Worm (Caenorhabditis elegans) whole organism, L1 larva: Measurements from ENCODE around the gene glb-1.

Experiments used
- C04F5.9 ChIP-seq: sonication (generic microtip); optimal IDR thresholded peaks from 2 replicates; lab custom pipeline; 2016; ENCODE audit warnings: missing genetic modification characterization, missing compliant biosample characterization
- C16A3.4 ChIP-seq: fragments of 150-350 bp; optimal IDR thresholded peaks from 2 replicates; lab custom pipeline; 2014; ENCODE audit warnings: missing biosample characterization, missing genetic modification characterization
- C34B4.2 ChIP-seq: sonication (generic microtip); optimal IDR thresholded peaks from 2 replicates; lab custom pipeline; 2017; ENCODE audit warnings: mild to moderate bottlenecking, missing genetic modification characterization, missing compliant biosample characterization
- alr-1 ChIP-seq: fragments of 200-800 bp; sonication (Bioruptor generic); optimal IDR thresholded peaks from 2 replicates; lab custom pipeline; 2018; ENCODE audit warnings: borderline replicate concordance, mild to moderate bottlenecking, missing genetic modification characterization, missing compliant biosample characterization
- aly-2 ChIP-seq: fragments of 150-350 bp; optimal IDR thresholded peaks from 2 replicates; lab custom pipeline; 2014; ENCODE audit warnings: missing biosample characterization, missing genetic modification characterization
- ama-1 ChIP-seq: fragments of 150-350 bp; optimal IDR thresholded peaks from 2 replicates; lab custom pipeline; 2014
- ceh-8 ChIP-seq: fragments of 200-800 bp; sonication (Bioruptor generic); optimal IDR thresholded peaks from 2 replicates; lab custom pipeline; 2018; ENCODE audit warnings: mild to moderate bottlenecking, missing genetic modification characterization, moderate library complexity, missing compliant biosample characterization
- ceh-88 ChIP-seq: fragments of 200-800 bp; sonication (Bioruptor generic); IDR thresholded peaks from 2 replicates; pipeline ENCODE4 v1.3.6; 2022; ENCODE audit warnings: missing genetic modification characterization, missing compliant biosample characterization
- ceh-90 ChIP-seq: sonication (generic microtip); optimal IDR thresholded peaks from 2 replicates; lab custom pipeline; 2016; ENCODE audit warnings: missing genetic modification characterization, missing compliant biosample characterization
- dsc-1 ChIP-seq: sonication (generic microtip); optimal IDR thresholded peaks from 2 replicates; lab custom pipeline; 2016; ENCODE audit warnings: mild to moderate bottlenecking, missing genetic modification characterization, missing compliant biosample characterization
- efl-1 ChIP-seq, 4 experiments: fragments of 150-350 bp; optimal IDR thresholded peaks in 3 of 4; peaks in 1 of 4; 1 replicate in 1 of 4; 2 replicates in 3 of 4; lab custom pipeline; 2014; ENCODE audit warnings: missing biosample characterization in 2 of 4, missing genetic modification characterization in 2 of 4, missing genetic modification reagents in 2 of 4
- egl-13 ChIP-seq: sonication (generic microtip); optimal IDR thresholded peaks from 2 replicates; lab custom pipeline; 2016; ENCODE audit warnings: missing genotype, missing genetic modification reagents, missing genetic modification characterization, missing compliant biosample characterization
- egl-27 ChIP-seq, 2 experiments: fragments of 150-350 bp in 1 of 2; sonication (generic microtip); optimal IDR thresholded peaks; 3 replicates each; lab custom pipeline; 2017 to 2018; ENCODE audit warnings: missing biosample characterization in 2 of 2, missing genetic modification characterization in 2 of 2, missing genetic modification reagents in 2 of 2
- elt-2 ChIP-seq: sonication (generic microtip); optimal IDR thresholded peaks from 2 replicates; lab custom pipeline; 2016; ENCODE audit warnings: missing genetic modification characterization, mild to moderate bottlenecking, inconsistent platforms, missing compliant biosample characterization, missing genetic modification reagents
- elt-3 ChIP-seq, 6 experiments: fragments of 150-350 bp in 1 of 6; sonication (generic microtip); optimal IDR thresholded peaks; 2 replicates each; lab custom pipeline; 2017 to 2018; ENCODE audit warnings: missing biosample characterization in 6 of 6, missing genetic modification characterization in 6 of 6, inconsistent platforms in 1 of 6
- ets-5 ChIP-seq: fragments of 200-800 bp; sonication (Bioruptor generic); IDR thresholded peaks from 2 replicates; pipeline ENCODE4 v1.3.6; 2022; ENCODE audit warnings: missing genetic modification characterization, missing compliant biosample characterization
- fkh-10 ChIP-seq: sonication (generic microtip); optimal IDR thresholded peaks from 2 replicates; lab custom pipeline; 2017; ENCODE audit warnings: missing biosample characterization, missing genetic modification reagents, missing genetic modification characterization
- grh-1 ChIP-seq: fragments of 200-800 bp; sonication (Bioruptor generic); IDR thresholded peaks from 2 replicates; pipeline ENCODE4 v1.3.6; 2022; ENCODE audit warnings: missing genetic modification reagents, missing genetic modification characterization, missing compliant biosample characterization
- hlh-4 ChIP-seq: sonication (generic microtip); optimal IDR thresholded peaks from 2 replicates; lab custom pipeline; 2016; ENCODE audit warnings: mild to moderate bottlenecking, missing genetic modification characterization, missing compliant biosample characterization
- irx-1 ChIP-seq: sonication (generic microtip); optimal IDR thresholded peaks from 2 replicates; lab custom pipeline; 2016; ENCODE audit warnings: missing genetic modification characterization, missing compliant biosample characterization
- lin-13 ChIP-seq: fragments of 150-350 bp; optimal IDR thresholded peaks from 2 replicates; lab custom pipeline; 2014; ENCODE audit warnings: missing biosample characterization, missing genetic modification reagents, missing genetic modification characterization
- lin-14 ChIP-seq: fragments of 200-800 bp; sonication (Bioruptor generic); optimal IDR thresholded peaks from 2 replicates; lab custom pipeline; 2018; ENCODE audit warnings: mild to moderate bottlenecking, missing genetic modification characterization, moderate library complexity, missing compliant biosample characterization
- lin-15B ChIP-seq: fragments of 150-350 bp; sonication (generic microtip); optimal IDR thresholded peaks from 3 replicates; lab custom pipeline; 2014; ENCODE audit warnings: missing biosample characterization, missing genetic modification characterization
- lin-39 ChIP-seq: fragments of 150-350 bp; optimal IDR thresholded peaks from 2 replicates; lab custom pipeline; 2014; ENCODE audit warnings: missing biosample characterization, missing genetic modification reagents, missing genetic modification characterization
- mab-9 ChIP-seq: fragments of 200-800 bp; sonication (Bioruptor generic); IDR thresholded peaks from 2 replicates; pipeline ENCODE4 v1.3.6; 2022; ENCODE audit warnings: missing genetic modification reagents, missing genetic modification characterization, missing compliant biosample characterization
- mdl-1 ChIP-seq, 2 experiments: fragments of 150-350 bp; optimal IDR thresholded peaks; 2 replicates each; lab custom pipeline; 2014 to 2017; ENCODE audit warnings: missing biosample characterization in 2 of 2, missing genetic modification characterization in 2 of 2, inconsistent platforms in 1 of 2
- mep-1 ChIP-seq: fragments of 150-350 bp; optimal IDR thresholded peaks from 2 replicates; lab custom pipeline; 2014; ENCODE audit warnings: missing biosample characterization, missing genetic modification characterization
- nhr-12 ChIP-seq: sonication (generic microtip); optimal IDR thresholded peaks from 2 replicates; lab custom pipeline; 2017; ENCODE audit warnings: missing biosample characterization, missing genetic modification characterization
- nhr-19 ChIP-seq: fragments of 200-800 bp; sonication (Bioruptor generic); conservative IDR thresholded peaks from 2 replicates; pipeline ENCODE4 v1.3.6; 2022; ENCODE audit warnings: missing genetic modification characterization, missing compliant biosample characterization
- nhr-237 ChIP-seq: fragments of 150-350 bp; optimal IDR thresholded peaks from 2 replicates; lab custom pipeline; 2014; ENCODE audit warnings: missing biosample characterization, missing genetic modification characterization
- nhr-28 ChIP-seq: fragments of 150-350 bp; optimal IDR thresholded peaks from 2 replicates; lab custom pipeline; 2014; ENCODE audit warnings: missing biosample characterization, missing genetic modification characterization
- nhr-71 ChIP-seq: sonication (generic microtip); optimal IDR thresholded peaks from 2 replicates; lab custom pipeline; 2016; ENCODE audit warnings: mild to moderate bottlenecking, missing genetic modification characterization, moderate library complexity, missing compliant biosample characterization
- nhr-76 ChIP-seq: sonication (generic microtip); optimal IDR thresholded peaks from 2 replicates; lab custom pipeline; 2017; ENCODE audit warnings: missing biosample characterization, missing genetic modification characterization
- nhr-77 ChIP-seq: fragments of 150-350 bp; optimal IDR thresholded peaks from 2 replicates; lab custom pipeline; 2014; ENCODE audit warnings: missing biosample characterization, missing genetic modification characterization
- nhr-84 ChIP-seq: sonication (generic microtip); optimal IDR thresholded peaks from 2 replicates; lab custom pipeline; 2017; ENCODE audit warnings: missing biosample characterization, missing genetic modification characterization
- nhr-85 ChIP-seq: sonication (generic microtip); peaks from one replicate; lab custom pipeline; 2016; ENCODE audit warnings: missing genetic modification characterization, inconsistent platforms, missing compliant biosample characterization
- pax-3 ChIP-seq: fragments of 200-800 bp; sonication (Bioruptor generic); optimal IDR thresholded peaks from 2 replicates; lab custom pipeline; 2018; ENCODE audit warnings: mild to moderate bottlenecking, missing genetic modification characterization, moderate library complexity, missing compliant biosample characterization
- pqm-1 ChIP-seq: sonication (generic microtip); optimal IDR thresholded peaks from 3 replicates; lab custom pipeline; 2017; ENCODE audit warnings: missing biosample characterization, missing genetic modification characterization
- rnt-1 ChIP-seq: sonication (generic microtip); optimal IDR thresholded peaks from 2 replicates; lab custom pipeline; 2016; ENCODE audit warnings: mild to moderate bottlenecking, missing genetic modification characterization, moderate library complexity, missing compliant biosample characterization
- skn-1 ChIP-seq: fragments of 150-350 bp; optimal IDR thresholded peaks from 2 replicates; lab custom pipeline; 2014; ENCODE audit warnings: missing biosample characterization, missing genetic modification characterization
- snpc-4 ChIP-seq: fragments of 150-350 bp; optimal IDR thresholded peaks from 2 replicates; lab custom pipeline; 2014; ENCODE audit warnings: missing biosample characterization, missing genetic modification characterization
- sox-4 ChIP-seq: sonication (generic microtip); optimal IDR thresholded peaks from 2 replicates; lab custom pipeline; 2016; ENCODE audit warnings: missing genetic modification characterization, missing compliant biosample characterization
- swsn-7 ChIP-seq: sonication (generic microtip); optimal IDR thresholded peaks from 2 replicates; lab custom pipeline; 2016; ENCODE audit warnings: missing genetic modification characterization, missing compliant biosample characterization
- tbx-2 ChIP-seq: sonication (generic microtip); optimal IDR thresholded peaks from 2 replicates; lab custom pipeline; 2016; ENCODE audit warnings: missing genetic modification characterization, missing compliant biosample characterization
- tlp-1 ChIP-seq: fragments of 150-350 bp; optimal IDR thresholded peaks from 2 replicates; lab custom pipeline; 2014; ENCODE audit warnings: missing biosample characterization, missing genetic modification characterization
- vab-15 ChIP-seq: sonication (generic microtip); optimal IDR thresholded peaks from 2 replicates; lab custom pipeline; 2017; ENCODE audit warnings: missing genotype, mild to moderate bottlenecking, missing genetic modification characterization, missing compliant biosample characterization
- xbp-1 ChIP-seq: sonication (generic microtip); optimal IDR thresholded peaks from 2 replicates; lab custom pipeline; 2016; ENCODE audit warnings: missing genetic modification characterization, missing compliant biosample characterization
- zag-1 ChIP-seq: fragments of 150-350 bp; optimal IDR thresholded peaks from 2 replicates; lab custom pipeline; 2014; ENCODE audit warnings: missing biosample characterization, missing genetic modification characterization
- zip-4 ChIP-seq: fragments of 200-800 bp; sonication (Bioruptor generic); optimal IDR thresholded peaks from 2 replicates; lab custom pipeline; 2018; ENCODE audit warnings: mild to moderate bottlenecking, missing genetic modification characterization, moderate library complexity, missing compliant biosample characterization
- ztf-11 ChIP-seq, 2 experiments: sonication (generic microtip); optimal IDR thresholded peaks; 2 replicates each; lab custom pipeline; 2016 to 2017; ENCODE audit warnings: missing genetic modification characterization in 2 of 2, missing biosample characterization in 1 of 2, missing compliant biosample characterization in 1 of 2
- ztf-4 ChIP-seq: fragments of 150-350 bp; optimal IDR thresholded peaks from 2 replicates; lab custom pipeline; 2014; ENCODE audit warnings: missing biosample characterization, missing genetic modification characterization

Gene glb-1

ce11 chrIII:8956146-8956646, 33.1 kb upstream of the glb-1 start, which contains the start of the genes ZK643.5 and ZK643.2 (continued):
- no peak for TF ChIP-seq elt-2 (tag; lab: Kevin White, UChicago)
- no peak for TF ChIP-seq fkh-10
- TF ChIP-seq sox-4, result no peak
- TF ChIP-seq zip-4 (GFP tag; lab: Kevin White, UChicago), result no peak
- TF ChIP-seq efl-1 (optimal IDR thresholded peaks at IDR 0.05; lab: Kevin White, UChicago), result peak; percentile 57 to 79
- peak; percentile 82 to 96 for TF ChIP-seq efl-1 (GFP tag; optimal IDR thresholded peaks at IDR 0.05 in 1 of 2; lab: Kevin White, UChicago)
- TF ChIP-seq mab-9 (GFP tag; lab: Robert Waterston, UW), result no peak
- TF ChIP-seq C04F5.9 (tag; lab: Kevin White, UChicago), result peak; percentile 44
- no peak for TF ChIP-seq ets-5 (GFP tag; lab: Robert Waterston, UW)
- TF ChIP-seq C34B4.2, result no peak
- TF ChIP-seq tlp-1 (tag; lab: Kevin White, UChicago), result no peak
- TF ChIP-seq C16A3.4 (tag; lab: Kevin White, UChicago), result peak; percentile 66
- TF ChIP-seq pax-3 (tag; lab: Kevin White, UChicago), result no peak
- no peak for TF ChIP-seq lin-39
- peak; percentile 65 for TF ChIP-seq egl-13 (tag; lab: Kevin White, UChicago)
- peak; percentile 72 for TF ChIP-seq tbx-2 (tag; lab: Kevin White, UChicago)
- TF ChIP-seq rnt-1 (tag; lab: Kevin White, UChicago), result peak; percentile 68
- peak; percentile 11 for TF ChIP-seq ztf-4
- TF ChIP-seq swsn-7 (tag; lab: Kevin White, UChicago), result peak; percentile 74
- TF ChIP-seq lin-14 (GFP tag; lab: Kevin White, UChicago), result peak; percentile 70
- no peak for TF ChIP-seq lin-13
- no peak for TF ChIP-seq ceh-90 (tag; lab: Kevin White, UChicago)
- no peak for TF ChIP-seq nhr-28
- no peak for TF ChIP-seq zag-1
- no peak for TF ChIP-seq grh-1
- no peak for TF ChIP-seq nhr-84
- no peak for TF ChIP-seq ceh-8
- peak; percentile 73 for TF ChIP-seq xbp-1
- peak in 1 of 6 experiments; percentile 56 for TF ChIP-seq elt-3 (tag; optimal IDR thresholded peaks at IDR 0.05; lab: Kevin White, UChicago)
- peak; percentile 37 for TF ChIP-seq lin-15B (tag; lab: Kevin White, UChicago)
- no peak for TF ChIP-seq nhr-12 (tag; lab: Kevin White, UChicago)
- TF ChIP-seq ama-1, result no peak
- no peak for TF ChIP-seq pqm-1 (tag; lab: Kevin White, UChicago)
- peak in 1 of 2 experiments; percentile 67 for TF ChIP-seq mdl-1 (tag; optimal IDR thresholded peaks at IDR 0.05; lab: Kevin White, UChicago)
- TF ChIP-seq nhr-76, result no peak
- TF ChIP-seq vab-15 (tag; lab: Kevin White, UChicago), result no peak
- TF ChIP-seq nhr-71, result peak; percentile 80
- TF ChIP-seq snpc-4, result no peak

- no peak for TF ChIP-seq mep-1
- TF ChIP-seq nhr-19 (GFP tag; lab: Robert Waterston, UW), result no peak
- no peak for TF ChIP-seq nhr-85 (tag; lab: Kevin White, UChicago)
- TF ChIP-seq hlh-4 (tag; lab: Kevin White, UChicago), result no peak
- TF ChIP-seq ztf-11 (tag; optimal IDR thresholded peaks at IDR 0.05; lab: Kevin White, UChicago), result no peak
- no peak for TF ChIP-seq ztf-4
- no peak for TF ChIP-seq ceh-88
These were observed 32.4 kb upstream of the glb-1 start for ce11 chrIII:8955536-8955935.

- peak; percentile 38 for TF ChIP-seq lin-14 (GFP tag; lab: Kevin White, UChicago)
- TF ChIP-seq alr-1, result no peak
- TF ChIP-seq egl-27 (tag; optimal IDR thresholded peaks at IDR 0.05; lab: Kevin White, UChicago), result no peak
- TF ChIP-seq nhr-12 (tag; lab: Kevin White, UChicago), result no peak
- no peak for TF ChIP-seq dsc-1 (tag; lab: Kevin White, UChicago)
- peak; percentile 51 for TF ChIP-seq fkh-10
- no peak for TF ChIP-seq skn-1 (tag; lab: Kevin White, UChicago)
- TF ChIP-seq nhr-237 (tag; lab: Kevin White, UChicago), result no peak
- no peak for TF ChIP-seq nhr-85 (tag; lab: Kevin White, UChicago)
- TF ChIP-seq irx-1 (tag; lab: Kevin White, UChicago), result no peak
- no peak for TF ChIP-seq ztf-4
- no peak for TF ChIP-seq aly-2 (tag; lab: Kevin White, UChicago)
- no peak for TF ChIP-seq C04F5.9 (tag; lab: Kevin White, UChicago)
- no peak for TF ChIP-seq nhr-77
These were observed 26.1 kb upstream of the glb-1 start for ce11 chrIII:8949147-8949546.
